Worm (Caenorhabditis elegans) whole organism, late embryonic: ENCODE measurements around the gene C53B7.3.

Experiments
- K09A11.1 ChIP-seq: sonication (generic microtip); optimal IDR thresholded peaks from 2 replicates; lab custom pipeline; 2017; ENCODE audit warnings: antibody characterized with exemption, mild to moderate bottlenecking, missing genetic modification characterization, missing compliant biosample characterization; ENCODE audit not compliant: insufficient read depth
- ama-1 ChIP-seq: fragments of 150-350 bp; optimal IDR thresholded peaks from 2 replicates; lab custom pipeline; 2014
- hlh-30 ChIP-seq: sonication (generic microtip); optimal IDR thresholded peaks from 2 replicates; lab custom pipeline; 2017; ENCODE audit warnings: antibody characterized with exemption, missing genetic modification characterization, missing compliant biosample characterization; ENCODE audit not compliant: insufficient read depth
- nhr-11 ChIP-seq: fragments of 150-350 bp; optimal IDR thresholded peaks from 2 replicates; lab custom pipeline; 2014; ENCODE audit warnings: missing biosample characterization, missing genetic modification characterization
- pag-3 ChIP-seq: sonication (generic microtip); optimal IDR thresholded peaks from 2 replicates; lab custom pipeline; 2016; ENCODE audit warnings: missing compliant biosample characterization, missing genetic modification characterization, borderline replicate concordance
- pqm-1 ChIP-seq: sonication (generic microtip); optimal IDR thresholded peaks from 2 replicates; lab custom pipeline; 2016; ENCODE audit warnings: missing genetic modification characterization, missing compliant biosample characterization
- rnt-1 ChIP-seq: sonication (generic microtip); optimal IDR thresholded peaks from 2 replicates; lab custom pipeline; 2016; ENCODE audit warnings: missing genetic modification characterization, missing compliant biosample characterization
- tbx-2 ChIP-seq: sonication (generic microtip); optimal IDR thresholded peaks from 2 replicates; lab custom pipeline; 2016; ENCODE audit warnings: missing genetic modification characterization, missing compliant biosample characterization
- unc-55 ChIP-seq: sonication (generic microtip); optimal IDR thresholded peaks from 2 replicates; lab custom pipeline; 2017; ENCODE audit warnings: missing biosample characterization, missing genetic modification reagents, missing genetic modification characterization

DNA sequence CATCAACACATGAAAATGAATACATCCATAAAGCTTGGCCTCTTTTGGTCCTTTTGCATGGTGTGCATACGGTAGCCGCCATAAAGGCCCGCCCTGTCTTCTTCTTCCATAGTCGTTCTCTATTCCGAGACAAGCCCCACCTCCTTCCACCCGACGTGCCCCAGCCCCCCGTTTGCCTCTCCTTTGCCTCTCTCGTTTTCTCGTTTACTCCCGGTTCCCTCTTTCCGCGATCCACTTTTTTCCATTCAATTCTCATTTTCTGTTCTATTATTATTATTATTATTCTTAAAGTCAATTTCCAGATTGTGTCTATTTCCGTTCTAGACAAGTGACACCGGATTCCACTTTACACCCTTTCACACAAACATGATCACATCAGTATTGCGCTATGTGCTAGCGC, 44.8 kb downstream of the C53B7.3 start, which contains the start of gene unc-6:
- no peak for TF ChIP-seq K09A11.1
- no peak for TF ChIP-seq ama-1 (lab: Kevin White, UChicago)
- no peak for TF ChIP-seq pag-3 (tag; lab: Kevin White, UChicago)
- no peak for TF ChIP-seq nhr-11 (tag; lab: Kevin White, UChicago)
- no peak for TF ChIP-seq hlh-30
- TF ChIP-seq rnt-1 (tag; lab: Kevin White, UChicago): no peak
- TF ChIP-seq unc-55 (GFP tag; lab: Kevin White, UChicago): no peak
- no peak for TF ChIP-seq tbx-2 (tag; lab: Kevin White, UChicago)
- no peak for TF ChIP-seq pqm-1 (tag; lab: Kevin White, UChicago)
